Worm (Caenorhabditis elegans) whole organism, midembryonic: Measurements from ENCODE around the gene ifta-2.

Experiments
- cog-1 ChIP-seq: sonication (generic microtip); optimal IDR thresholded peaks from 2 replicates; lab custom pipeline; 2016; ENCODE audit warnings: missing genetic modification characterization, missing compliant biosample characterization
- flt-1 ChIP-seq: fragments of 200-800 bp; sonication (Bioruptor generic); IDR thresholded peaks from 2 replicates; pipeline ENCODE4 v1.3.6; 2022; ENCODE audit warnings: missing genetic modification characterization, missing compliant biosample characterization
- klf-2 ChIP-seq: fragments of 200-800 bp; sonication (Bioruptor generic); conservative IDR thresholded peaks from 2 replicates; pipeline ENCODE4 v1.3.6; 2022; ENCODE audit warnings: missing genetic modification reagents, missing genetic modification characterization, missing compliant biosample characterization
- med-1 ChIP-seq: sonication (generic microtip); optimal IDR thresholded peaks from 2 replicates; lab custom pipeline; 2017; ENCODE audit warnings: missing genetic modification characterization, mild to moderate bottlenecking, missing compliant biosample characterization, antibody characterized with exemption, missing genetic modification reagents; ENCODE audit not compliant: insufficient read depth
- ref-1 ChIP-seq: fragments of 200-800 bp; sonication (Bioruptor generic); conservative IDR thresholded peaks from 2 replicates; pipeline ENCODE4 v1.3.6; 2022; ENCODE audit warnings: missing genetic modification reagents, missing genetic modification characterization, missing compliant biosample characterization
- tab-1 ChIP-seq: fragments of 200-800 bp; sonication (Bioruptor generic); IDR thresholded peaks from 2 replicates; pipeline ENCODE4 v1.3.6; 2022; ENCODE audit warnings: missing genetic modification characterization, missing compliant biosample characterization
- ztf-23 ChIP-seq: fragments of 200-800 bp; sonication (Bioruptor generic); IDR thresholded peaks from 2 replicates; pipeline ENCODE4 v1.3.6; 2022; ENCODE audit warnings: missing genetic modification reagents, missing genetic modification characterization, missing compliant biosample characterization
- ztf-29 ChIP-seq: fragments of 200-800 bp; sonication (Bioruptor generic); IDR thresholded peaks from 2 replicates; pipeline ENCODE4 v1.3.6; 2022; ENCODE audit warnings: missing genetic modification reagents, missing genetic modification characterization, missing compliant biosample characterization

DNA sequence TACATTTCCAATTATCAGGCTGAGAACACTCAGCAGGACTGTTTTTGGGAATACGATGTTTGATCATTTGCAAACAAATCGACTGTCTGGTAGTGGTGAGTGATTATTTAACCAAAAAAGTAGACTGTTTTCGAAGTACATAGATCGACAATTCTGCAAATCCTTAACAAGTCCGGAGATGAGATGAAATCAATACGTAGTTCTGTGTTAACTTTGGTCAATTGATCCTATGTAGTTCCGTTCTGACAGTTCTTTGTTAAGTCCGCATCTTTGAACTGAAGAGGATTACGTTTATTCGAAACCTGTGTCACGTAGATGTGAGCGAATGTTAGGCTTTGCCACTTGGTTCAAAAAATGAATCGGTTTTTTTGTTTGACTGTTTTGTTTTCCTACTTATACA, 49.8 kb upstream of the ifta-2 start, which contains the start of gene clec-199:
- TF ChIP-seq ztf-23 (GFP tag; lab: Robert Waterston, UW) (no peak), ref-1 (GFP tag; lab: Robert Waterston, UW) (no peak), flt-1 (GFP tag; lab: Robert Waterston, UW) (no peak), ztf-29 (no peak), cog-1 (no peak), med-1 (GFP tag; lab: Kevin White, UChicago) (no peak), klf-2 (no peak), tab-1 (GFP tag; lab: Robert Waterston, UW) (no peak)
